3 fruit fly cellular contexts compared by ENCODE assay signal in genomic region chrX:16643363-16643946, dm6.
TF ChIP-seq lines count a peak whose summit lies in the region.

No protein-coding gene starts in this region.

- TF ChIP-seq CTCF in whole organism, embryonic (GFP tag; optimal IDR thresholded peaks at IDR 0.05; lab: Kevin White, UChicago), result no peak

TF ChIP-seq in whole organism, embryonic, 481 proteins besides CTCF, POLR2A, EP300 and RAD21 (continues in another document):
- TF ChIP-seq Camta (GFP tag; optimal IDR thresholded peaks at IDR 0.05; lab: Kevin White, UChicago), result no peak
- no peak for TF ChIP-seq fd102C (GFP tag; optimal IDR thresholded peaks at IDR 0.05; lab: Kevin White, UChicago)
- no peak for TF ChIP-seq gce (GFP tag; IDR thresholded peaks at IDR 0.05; lab: Robert Waterston, UW)
- TF ChIP-seq CG15011 (GFP tag; optimal IDR thresholded peaks at IDR 0.05; lab: Kevin White, UChicago), result no peak
- TF ChIP-seq CG32767 (GFP tag; IDR thresholded peaks at IDR 0.05; lab: Robert Waterston, UW), result no peak
- no peak for TF ChIP-seq hb (GFP tag; IDR thresholded peaks at IDR 0.05; lab: Robert Waterston, UW; ENCODE audit: partially characterized antibody)
- TF ChIP-seq sd (tag; optimal IDR thresholded peaks at IDR 0.05; lab: Kevin White, UChicago), result peak; percentile 50
- TF ChIP-seq lov (optimal IDR thresholded peaks at IDR 0.05; lab: Kevin White, UChicago), result no peak
- no peak for TF ChIP-seq lov (GFP tag; IDR thresholded peaks at IDR 0.05; lab: Robert Waterston, UW)
- peak; percentile 16 for TF ChIP-seq CG10543 (GFP tag; optimal IDR thresholded peaks at IDR 0.05; lab: Kevin White, UChicago)
- no peak for TF ChIP-seq h (optimal IDR thresholded peaks at IDR 0.05; lab: Kevin White, UChicago)
- no peak for TF ChIP-seq HLHmδ (GFP tag; optimal IDR thresholded peaks at IDR 0.05; lab: Kevin White, UChicago)
- TF ChIP-seq BtbVII (GFP tag; optimal IDR thresholded peaks at IDR 0.05; lab: Kevin White, UChicago), result no peak
- no peak for TF ChIP-seq da (GFP tag; optimal IDR thresholded peaks at IDR 0.05; lab: Kevin White, UChicago)
- TF ChIP-seq kah (GFP tag; optimal IDR thresholded peaks at IDR 0.05; lab: Kevin White, UChicago), result no peak
- no peak for TF ChIP-seq ems (GFP tag; optimal IDR thresholded peaks at IDR 0.05; lab: Kevin White, UChicago)
- TF ChIP-seq sc (optimal IDR thresholded peaks at IDR 0.05; lab: Kevin White, UChicago), result no peak
- TF ChIP-seq sc (GFP tag; optimal IDR thresholded peaks at IDR 0.05; lab: Kevin White, UChicago), result no peak
- no peak for TF ChIP-seq zen (tag; optimal IDR thresholded peaks at IDR 0.05; lab: Kevin White, UChicago)
- peak in 1 of 2 experiments; percentile 70 for TF ChIP-seq Pdp1 (GFP tag; optimal IDR thresholded peaks at IDR 0.05; lab: Kevin White, UChicago)
- TF ChIP-seq CG18764 (GFP tag; optimal IDR thresholded peaks at IDR 0.05; lab: Kevin White, UChicago), result no peak
- TF ChIP-seq pzg (GFP tag; optimal IDR thresholded peaks at IDR 0.05; lab: Kevin White, UChicago), result no peak
- peak; percentile 26; the same call in 1 of the 2 replicates for TF ChIP-seq stc (GFP tag; IDR thresholded peaks at IDR 0.05; lab: Robert Waterston, UW)
- TF ChIP-seq toy (GFP tag; IDR thresholded peaks at IDR 0.05; lab: Robert Waterston, UW), result no peak
- no peak for TF ChIP-seq HmgZ (tag; optimal IDR thresholded peaks at IDR 0.05; lab: Kevin White, UChicago)
- no peak for TF ChIP-seq row (GFP tag; IDR thresholded peaks at IDR 0.05; lab: Robert Waterston, UW)
- no peak for TF ChIP-seq Bteb2 (GFP tag; optimal IDR thresholded peaks at IDR 0.05; lab: Kevin White, UChicago)
- TF ChIP-seq ATbp (GFP tag; optimal IDR thresholded peaks at IDR 0.05; lab: Kevin White, UChicago), result peak; percentile 39
- TF ChIP-seq ash1 (GFP tag; optimal IDR thresholded peaks at IDR 0.05; lab: Kevin White, UChicago), result no peak
- TF ChIP-seq HLH3B (GFP tag; IDR thresholded peaks at IDR 0.05; lab: Robert Waterston, UW), result 0 out of 2 replicates have a peak, but pooled peaks have one; percentile 16
- no peak for TF ChIP-seq CG10209 (GFP tag; optimal IDR thresholded peaks at IDR 0.05; lab: Kevin White, UChicago)
- peak; percentile 24 for TF ChIP-seq cg (GFP tag; optimal IDR thresholded peaks at IDR 0.05; lab: Kevin White, UChicago)

TF ChIP-seq in whole organism, prepupa, 60 proteins besides CTCF, POLR2A, EP300 and RAD21:
- TF ChIP-seq Eip78C (GFP tag; lab: Kevin White, UChicago), result peak; percentile 51
- no peak for TF ChIP-seq CG7368 (GFP tag; optimal IDR thresholded peaks at IDR 0.05; lab: Kevin White, UChicago)
- no peak for TF ChIP-seq CG6163 (GFP tag; IDR thresholded peaks at IDR 0.05; lab: Robert Waterston, UW)
- no peak for TF ChIP-seq CG15336 (GFP tag; IDR thresholded peaks at IDR 0.05; lab: Robert Waterston, UW)
- no peak for TF ChIP-seq Met (GFP tag; optimal IDR thresholded peaks at IDR 0.05; lab: Kevin White, UChicago)
- TF ChIP-seq fkh (GFP tag; optimal IDR thresholded peaks at IDR 0.05; lab: Kevin White, UChicago), result peak; percentile 19
- TF ChIP-seq Ets21C (GFP tag; optimal IDR thresholded peaks at IDR 0.05; lab: Kevin White, UChicago), result no peak
- no peak for TF ChIP-seq Gug (GFP tag; IDR thresholded peaks at IDR 0.05; lab: Robert Waterston, UW)
- peak; percentile 5 for TF ChIP-seq CG1621 (tag; optimal IDR thresholded peaks at IDR 0.05; lab: Kevin White, UChicago)
- TF ChIP-seq dsx (GFP tag; optimal IDR thresholded peaks at IDR 0.05; lab: Kevin White, UChicago; ENCODE audit: poor library complexity, severe bottlenecking), result no peak
- no peak for TF ChIP-seq achi (GFP tag; optimal IDR thresholded peaks at IDR 0.05; lab: Kevin White, UChicago)
- no peak for TF ChIP-seq OdsH (GFP tag; optimal IDR thresholded peaks at IDR 0.05; lab: Kevin White, UChicago)
- no peak for TF ChIP-seq ss (GFP tag; optimal IDR thresholded peaks at IDR 0.05; lab: Kevin White, UChicago)
TF ChIP-seq in whole organism, prepupa: peak in this region for 3.

TF ChIP-seq in whole organism, pupa, 21 proteins besides CTCF, POLR2A, EP300 and RAD21:
- TF ChIP-seq CG13204 (GFP tag; optimal IDR thresholded peaks at IDR 0.05; lab: Kevin White, UChicago) (peak; percentile 22), fd96Ca (GFP tag; IDR thresholded peaks at IDR 0.05; lab: Robert Waterston, UW) (no peak), EcR (GFP tag; optimal IDR thresholded peaks at IDR 0.05; lab: Kevin White, UChicago) (peak; percentile 80)
